Worm (Caenorhabditis elegans) whole organism, young adult: ENCODE measurements around the gene C52E4.12.

Experiments used
- B0336.3 ChIP-seq: fragments of 200-800 bp; sonication (Bioruptor generic); IDR thresholded peaks from 2 replicates; pipeline ENCODE4 v1.3.6; 2022; ENCODE audit warnings: missing genetic modification characterization, missing compliant biosample characterization
- D2030.7 ChIP-seq: fragments of 200-800 bp; sonication (Bioruptor generic); IDR thresholded peaks from 2 replicates; pipeline ENCODE4 v1.3.6; 2022; ENCODE audit warnings: missing genetic modification reagents, missing genetic modification characterization, missing compliant biosample characterization
- F22D6.2 ChIP-seq: sonication (generic microtip); optimal IDR thresholded peaks from 2 replicates; lab custom pipeline; 2016; ENCODE audit warnings: mild to moderate bottlenecking, missing genetic modification characterization, missing compliant biosample characterization
- K12H6.12 ChIP-seq: fragments of 200-800 bp; sonication (Bioruptor generic); optimal IDR thresholded peaks from 2 replicates; lab custom pipeline; 2018; ENCODE audit warnings: mild to moderate bottlenecking, missing genetic modification characterization, missing compliant biosample characterization
- T07F8.4 ChIP-seq: sonication (generic microtip); optimal IDR thresholded peaks from 2 replicates; lab custom pipeline; 2016; ENCODE audit warnings: mild to moderate bottlenecking, missing genetic modification characterization, moderate library complexity, missing compliant biosample characterization
- Y53F4B.3 ChIP-seq: fragments of 200-800 bp; sonication (Bioruptor generic); IDR thresholded peaks from 2 replicates; pipeline ENCODE4 v1.3.6; 2022; ENCODE audit warnings: missing genetic modification reagents, missing genetic modification characterization, missing compliant biosample characterization
- Y53G8AR.9 ChIP-seq: fragments of 200-800 bp; sonication (Bioruptor generic); conservative IDR thresholded peaks from 2 replicates; pipeline ENCODE4 v1.3.6; 2022; ENCODE audit warnings: missing genetic modification reagents, missing genetic modification characterization, missing compliant biosample characterization
- Y56A3A.18 ChIP-seq: fragments of 200-800 bp; sonication (Bioruptor generic); IDR thresholded peaks from 2 replicates; pipeline ENCODE4 v1.3.6; 2022; ENCODE audit warnings: missing genetic modification reagents, missing genetic modification characterization, missing compliant biosample characterization
- Y95B8A.8 ChIP-seq: fragments of 200-800 bp; sonication (Bioruptor generic); IDR thresholded peaks from 2 replicates; pipeline ENCODE4 v1.3.6; 2022; ENCODE audit warnings: missing genetic modification reagents, missing genetic modification characterization, missing compliant biosample characterization
- ZK185.1 ChIP-seq: sonication (generic microtip); optimal IDR thresholded peaks from 2 replicates; lab custom pipeline; 2016; ENCODE audit warnings: mild to moderate bottlenecking, missing genetic modification characterization, missing compliant biosample characterization; ENCODE audit not compliant: poor library complexity, severe bottlenecking
- aptf-3 ChIP-seq: fragments of 200-800 bp; sonication (Bioruptor generic); IDR thresholded peaks from 2 replicates; pipeline ENCODE4 v1.3.6; 2022; ENCODE audit warnings: missing genetic modification characterization, missing compliant biosample characterization
- atf-7 ChIP-seq: sonication (generic microtip); optimal IDR thresholded peaks from 2 replicates; lab custom pipeline; 2017; ENCODE audit warnings: mild to moderate bottlenecking, missing genetic modification characterization, missing compliant biosample characterization
- attf-3 ChIP-seq: fragments of 200-800 bp; sonication (Bioruptor generic); conservative IDR thresholded peaks from 2 replicates; pipeline ENCODE4 v1.3.6; 2022; ENCODE audit warnings: missing genetic modification reagents, missing genetic modification characterization, missing compliant biosample characterization
- attf-5 ChIP-seq: fragments of 200-800 bp; sonication (Bioruptor generic); optimal IDR thresholded peaks from 2 replicates; lab custom pipeline; 2018; ENCODE audit warnings: mild to moderate bottlenecking, missing genetic modification characterization, missing compliant biosample characterization
- bed-2 ChIP-seq: fragments of 200-800 bp; sonication (Bioruptor generic); IDR thresholded peaks from 2 replicates; pipeline ENCODE4 v1.3.6; 2022; ENCODE audit warnings: missing genetic modification reagents, missing genetic modification characterization, missing compliant biosample characterization
- cebp-1 ChIP-seq, 2 experiments: fragments of 200-800 bp in 1 of 2; sonication (Bioruptor generic) in 1 of 2; sonication (generic microtip) in 1 of 2; IDR thresholded peaks in 1 of 2; optimal IDR thresholded peaks in 1 of 2; 2 replicates each; pipeline versions ENCODE4 v1.3.6 to Lab custom; 2017 to 2022; ENCODE audit warnings: missing compliant biosample characterization in 2 of 2, missing genetic modification characterization in 2 of 2, mild to moderate bottlenecking in 1 of 2, missing genetic modification reagents in 1 of 2, moderate library complexity in 1 of 2
- ceh-58 ChIP-seq: fragments of 200-800 bp; sonication (Bioruptor generic); IDR thresholded peaks from 2 replicates; pipeline ENCODE4 v1.3.6; 2022; ENCODE audit warnings: missing genetic modification characterization, missing compliant biosample characterization
- dpff-1 ChIP-seq: sonication (generic microtip); optimal IDR thresholded peaks from 2 replicates; lab custom pipeline; 2017; ENCODE audit warnings: mild to moderate bottlenecking, missing genetic modification characterization, missing compliant biosample characterization
- egl-44 ChIP-seq: fragments of 200-800 bp; sonication (Bioruptor generic); IDR thresholded peaks from 2 replicates; pipeline ENCODE4 v1.3.6; 2022; ENCODE audit warnings: missing genetic modification reagents, missing genetic modification characterization, missing compliant biosample characterization
- ekl-4 ChIP-seq: fragments of 200-800 bp; sonication (Bioruptor generic); IDR thresholded peaks from 2 replicates; pipeline ENCODE4 v1.3.6; 2022; ENCODE audit warnings: missing genetic modification reagents, missing genetic modification characterization, missing compliant biosample characterization
- ets-4 ChIP-seq: fragments of 200-800 bp; sonication (Bioruptor generic); optimal IDR thresholded peaks from 2 replicates; lab custom pipeline; 2018; ENCODE audit warnings: mild to moderate bottlenecking, missing genetic modification characterization, missing compliant biosample characterization
- gei-17 ChIP-seq: fragments of 200-800 bp; sonication (Bioruptor generic); optimal IDR thresholded peaks from 2 replicates; lab custom pipeline; 2018; ENCODE audit warnings: mild to moderate bottlenecking, missing genetic modification characterization, missing compliant biosample characterization
- hmg-1.2 ChIP-seq: fragments of 200-800 bp; sonication (Bioruptor generic); IDR thresholded peaks from 2 replicates; pipeline ENCODE4 v1.3.6; 2022; ENCODE audit warnings: missing genetic modification reagents, missing genetic modification characterization, missing compliant biosample characterization
- lag-1 ChIP-seq: fragments of 200-800 bp; sonication (Bioruptor generic); IDR thresholded peaks from 2 replicates; pipeline ENCODE4 v1.3.6; 2022; ENCODE audit warnings: missing genetic modification reagents, missing genetic modification characterization, missing compliant biosample characterization
- let-526 ChIP-seq: fragments of 200-800 bp; sonication (Bioruptor generic); IDR thresholded peaks from 2 replicates; pipeline ENCODE4 v1.3.6; 2022; ENCODE audit warnings: missing genetic modification reagents, missing genetic modification characterization, missing compliant biosample characterization
- lin-40 ChIP-seq: sonication (generic microtip); optimal IDR thresholded peaks from 2 replicates; lab custom pipeline; 2016; ENCODE audit warnings: missing genetic modification characterization, mild to moderate bottlenecking, missing compliant biosample characterization, missing genotype, missing genetic modification reagents
- lin-54 ChIP-seq: fragments of 200-800 bp; sonication (Bioruptor generic); optimal IDR thresholded peaks from 2 replicates; lab custom pipeline; 2018; ENCODE audit warnings: mild to moderate bottlenecking, missing genetic modification characterization, missing compliant biosample characterization
- mcd-1 ChIP-seq: fragments of 200-800 bp; sonication (Bioruptor generic); IDR thresholded peaks from 2 replicates; pipeline ENCODE4 v1.3.6; 2022; ENCODE audit warnings: missing genetic modification reagents, missing genetic modification characterization, missing compliant biosample characterization
- mel-28 ChIP-seq: sonication (generic microtip); optimal IDR thresholded peaks from 2 replicates; lab custom pipeline; 2016; ENCODE audit warnings: borderline replicate concordance, mild to moderate bottlenecking, missing genetic modification characterization, missing compliant biosample characterization
- nfya-2 ChIP-seq: fragments of 200-800 bp; sonication (Bioruptor generic); IDR thresholded peaks from 2 replicates; pipeline ENCODE4 v1.3.6; 2022; ENCODE audit warnings: missing genetic modification reagents, missing genetic modification characterization, missing compliant biosample characterization
- nfyb-1 ChIP-seq: fragments of 200-800 bp; sonication (Bioruptor generic); IDR thresholded peaks from 2 replicates; pipeline ENCODE4 v1.3.6; 2022; ENCODE audit warnings: missing genetic modification reagents, missing genetic modification characterization, missing compliant biosample characterization
- nhr-120 ChIP-seq: fragments of 200-800 bp; sonication (Bioruptor generic); IDR thresholded peaks from 2 replicates; pipeline ENCODE4 v1.3.6; 2022; ENCODE audit warnings: missing genetic modification characterization, missing compliant biosample characterization
- nhr-27 ChIP-seq: fragments of 200-800 bp; sonication (Bioruptor generic); optimal IDR thresholded peaks from 2 replicates; lab custom pipeline; 2018; ENCODE audit warnings: mild to moderate bottlenecking, missing genetic modification characterization, moderate library complexity, missing compliant biosample characterization
- nhr-80 ChIP-seq: sonication (generic microtip); optimal IDR thresholded peaks from 2 replicates; lab custom pipeline; 2016; ENCODE audit warnings: missing genetic modification characterization, missing compliant biosample characterization
- repo-1 ChIP-seq: sonication (generic microtip); optimal IDR thresholded peaks from 2 replicates; lab custom pipeline; 2017; ENCODE audit warnings: mild to moderate bottlenecking, missing genetic modification characterization, missing compliant biosample characterization
- sdz-38 ChIP-seq: sonication (generic microtip); optimal IDR thresholded peaks from 2 replicates; lab custom pipeline; 2016; ENCODE audit warnings: missing genotype, missing genetic modification characterization, missing compliant biosample characterization
- snpc-4 ChIP-seq, 5 experiments: fragments of 150-350 bp in 1 of 5; sonication (generic microtip) in 4 of 5; optimal IDR thresholded peaks; 2 replicates each; lab custom pipeline; 2014 to 2018; ENCODE audit warnings: missing genetic modification characterization in 5 of 5, missing biosample characterization in 3 of 5, antibody characterized with exemption in 2 of 5, mild to moderate bottlenecking in 2 of 5, missing compliant biosample characterization in 2 of 5, missing genotype in 2 of 5, moderate library complexity in 2 of 5, missing genetic modification reagents in 1 of 5
- tbp1 ChIP-seq: fragments of 200-800 bp; sonication (Bioruptor generic); optimal IDR thresholded peaks from 2 replicates; lab custom pipeline; 2018; ENCODE audit warnings: mild to moderate bottlenecking, missing genetic modification characterization, missing compliant biosample characterization
- tlf-1 ChIP-seq: fragments of 200-800 bp; sonication (Bioruptor generic); optimal IDR thresholded peaks from 2 replicates; lab custom pipeline; 2018; ENCODE audit warnings: mild to moderate bottlenecking, missing genetic modification characterization, missing compliant biosample characterization
- ztf-22 ChIP-seq: fragments of 200-800 bp; sonication (Bioruptor generic); optimal IDR thresholded peaks from 2 replicates; lab custom pipeline; 2018; ENCODE audit warnings: mild to moderate bottlenecking, missing genetic modification characterization, moderate library complexity, missing compliant biosample characterization
- ztf-6 ChIP-seq: fragments of 200-800 bp; sonication (Bioruptor generic); IDR thresholded peaks from 2 replicates; pipeline ENCODE4 v1.3.6; 2022; ENCODE audit warnings: missing genetic modification reagents, missing genetic modification characterization, missing compliant biosample characterization

The C52E4.12 gene

ce11 chrV:12001747-12002456 lies 5.9 kb downstream of the C52E4.12 start, which contains the start of gene gcy-33 (continued):
- TF ChIP-seq ets-4 (GFP tag; lab: Kevin White, UChicago) (peak; percentile 96), sdz-38 (tag; lab: Kevin White, UChicago) (no peak), aptf-3 (GFP tag; lab: Robert Waterston, UW) (0 out of 2 replicates have a peak, but pooled peaks have one; percentile 62), bed-2 (GFP tag; lab: Robert Waterston, UW) (0 out of 2 replicates have a peak, but pooled peaks have one; percentile 73), T07F8.4 (tag; lab: Kevin White, UChicago) (peak; percentile 76), ztf-6 (GFP tag; lab: Robert Waterston, UW) (peak; percentile 63; the same call in 1 of the 2 replicates), snpc-4 (GFP tag; optimal IDR thresholded peaks at IDR 0.05; lab: Kevin White, UChicago) (no peak), snpc-4 (tag; optimal IDR thresholded peaks at IDR 0.05; lab: Kevin White, UChicago) (peak; percentile 42 to 87 (median 76)), F22D6.2 (tag; lab: Kevin White, UChicago) (peak; percentile 23), ztf-22 (peak; percentile 94), nhr-120 (GFP tag; lab: Robert Waterston, UW) (0 out of 2 replicates have a peak, but pooled peaks have one; percentile 67), lag-1 (GFP tag; lab: Robert Waterston, UW) (peak; percentile 85; the same call in 1 of the 2 replicates)

ce11 chrV:12002866-12003485 lies 7.0 kb downstream of the C52E4.12 start, which contains the start of gene cpr-9:
Gene cpr-9, plus strand, starts transcription at chrV:12003053.
- TF ChIP-seq let-526 (GFP tag; lab: Robert Waterston, UW) (peak; percentile 54; the same call in 1 of the 2 replicates), mel-28 (tag; lab: Kevin White, UChicago) (no peak), nfyb-1 (GFP tag; lab: Robert Waterston, UW) (no peak), ztf-22 (peak; percentile 8), ekl-4 (GFP tag; lab: Robert Waterston, UW) (peak; percentile 40; the same call in 1 of the 2 replicates), egl-44 (GFP tag; lab: Robert Waterston, UW) (no peak), cebp-1 (GFP tag; IDR thresholded peaks at IDR 0.05; lab: Robert Waterston, UW) (no peak), cebp-1 (tag; optimal IDR thresholded peaks at IDR 0.05; lab: Kevin White, UChicago) (peak; percentile 24), gei-17 (no peak), hmg-1.2 (GFP tag; lab: Robert Waterston, UW) (0 out of 2 replicates have a peak, but pooled peaks have one; percentile 6), B0336.3 (GFP tag; lab: Robert Waterston, UW) (peak; percentile 10; the same call in 1 of the 2 replicates), nhr-27 (no peak), tbp1 (peak; percentile 1), ZK185.1 (tag; lab: Kevin White, UChicago) (peak; percentile 13), dpff-1 (no peak), repo-1 (no peak), nhr-80 (peak; percentile 21), lin-54 (GFP tag; lab: Kevin White, UChicago) (peak; percentile 13), lin-40 (peak; percentile 10), D2030.7 (GFP tag; lab: Robert Waterston, UW) (no peak), ets-4 (GFP tag; lab: Kevin White, UChicago) (peak; percentile 22), Y53G8AR.9 (GFP tag; lab: Robert Waterston, UW) (0 out of 2 replicates have a peak, but pooled peaks have one; percentile 11), aptf-3 (GFP tag; lab: Robert Waterston, UW) (no peak)

- TF ChIP-seq tlf-1 (GFP tag; lab: Kevin White, UChicago), result peak; percentile 73
- no peak for TF ChIP-seq K12H6.12 (tag; lab: Kevin White, UChicago)
- peak; percentile 47; the same call in 1 of the 2 replicates for TF ChIP-seq Y95B8A.8 (GFP tag; lab: Robert Waterston, UW)
- TF ChIP-seq ceh-58 (GFP tag; lab: Robert Waterston, UW), result no peak
- TF ChIP-seq ZK185.1 (tag; lab: Kevin White, UChicago), result no peak
- peak; percentile 83 for TF ChIP-seq B0336.3 (GFP tag; lab: Robert Waterston, UW)
- TF ChIP-seq lag-1 (GFP tag; lab: Robert Waterston, UW), result no peak
- TF ChIP-seq attf-3 (GFP tag; lab: Robert Waterston, UW), result no peak
- TF ChIP-seq nfya-2 (GFP tag; lab: Robert Waterston, UW), result no peak
- TF ChIP-seq Y56A3A.18, result peak; percentile 88; the same call in 1 of the 2 replicates
- TF ChIP-seq mcd-1 (GFP tag; lab: Robert Waterston, UW), result no peak
- TF ChIP-seq nfyb-1 (GFP tag; lab: Robert Waterston, UW), result peak; percentile 73; the same call in 1 of the 2 replicates
- peak; percentile 91 for TF ChIP-seq atf-7 (tag; lab: Kevin White, UChicago)
- no peak for TF ChIP-seq ztf-22
- TF ChIP-seq Y53F4B.3 (GFP tag; lab: Robert Waterston, UW), result no peak
- no peak for TF ChIP-seq attf-5
These were observed 8.6 kb downstream of the C52E4.12 start for ce11 chrV:12004501-12004940.
